Fruit fly (Drosophila melanogaster): Measurements from ENCODE around the gene FDY.

FDY gene

dm6 chrY:3021989-3022388 is at the start of gene FDY:
Gene FDY, plus strand, starts transcription at chrY:3022289.
- no peak for TF ChIP-seq rn (GFP tag; IDR thresholded peaks at IDR 0.05)
- TF ChIP-seq CG9948 (tag; optimal IDR thresholded peaks at IDR 0.05) = no peak
- TF ChIP-seq D1 (tag; optimal IDR thresholded peaks at IDR 0.05) = no peak
- TF ChIP-seq CG34367 (tag; optimal IDR thresholded peaks at IDR 0.05) = no peak
- no peak for TF ChIP-seq Ets98B (GFP tag; IDR thresholded peaks at IDR 0.05)
- no peak for TF ChIP-seq EcR (GFP tag; optimal IDR thresholded peaks at IDR 0.05)
- no peak for TF ChIP-seq CG13204 (GFP tag; optimal IDR thresholded peaks at IDR 0.05)
- TF ChIP-seq CG12605 (GFP tag; IDR thresholded peaks at IDR 0.05) = no peak
- no peak for TF ChIP-seq CG17806 (tag; optimal IDR thresholded peaks at IDR 0.05)
- no peak for TF ChIP-seq Snoo (tag; optimal IDR thresholded peaks at IDR 0.05)
- no peak for TF ChIP-seq CG14655 (GFP tag; optimal IDR thresholded peaks at IDR 0.05)
- no peak for TF ChIP-seq gl (tag; optimal IDR thresholded peaks at IDR 0.05)
